Worm (Caenorhabditis elegans): ENCODE results near the gene irld-49.

Gene irld-49

DNA sequence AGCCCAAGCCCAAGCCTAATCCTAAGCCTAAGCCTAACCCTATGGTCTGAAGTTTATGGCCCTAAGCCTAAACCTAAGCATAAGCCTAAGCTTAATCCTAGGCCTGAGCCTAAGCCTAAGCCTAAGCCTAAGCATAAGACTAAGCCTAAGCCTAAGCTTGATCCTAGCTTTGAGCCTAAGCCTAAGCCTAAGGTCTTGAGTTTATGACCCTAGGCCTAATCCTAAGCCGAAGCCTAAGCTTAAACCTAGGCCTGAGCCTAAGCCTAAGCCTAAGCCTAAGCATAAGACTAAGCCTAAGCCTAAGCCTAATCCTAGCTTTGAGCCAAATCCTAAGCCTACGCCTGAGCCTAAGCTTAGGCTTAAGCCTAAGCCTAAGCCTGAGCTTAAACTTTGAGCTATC is 35.1 kb downstream of the irld-49 start:
- TF ChIP-seq dve-1 (tag; optimal IDR thresholded peaks at IDR 0.05) (peak; percentile 94), pqm-1 (tag; optimal IDR thresholded peaks at IDR 0.05) (no peak), ref-2 (tag; optimal IDR thresholded peaks at IDR 0.05) (no peak)

DNA sequence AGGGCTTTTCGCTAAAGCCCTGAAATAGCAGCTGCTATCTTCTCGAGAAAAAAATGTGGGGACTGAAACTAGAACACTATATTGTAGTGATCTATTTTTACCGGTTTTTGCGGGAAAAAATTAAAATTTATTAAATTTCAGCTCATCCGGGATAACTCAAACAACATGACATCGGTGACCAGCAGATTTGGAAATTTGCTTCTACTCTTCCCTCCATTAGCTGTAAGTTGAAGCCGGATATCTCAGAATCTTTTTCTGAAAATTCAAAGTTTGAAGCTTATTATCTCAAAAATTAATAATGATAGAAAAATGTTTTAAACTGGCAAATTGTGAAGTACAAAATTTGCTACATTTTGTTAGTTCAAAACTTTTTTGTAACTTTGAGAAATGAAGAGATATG is 40.4 kb downstream of the irld-49 start:
- TF ChIP-seq syd-9 (tag; optimal IDR thresholded peaks at IDR 0.05) (no peak), nhr-232 (tag; optimal IDR thresholded peaks at IDR 0.05) (no peak), ztf-16 (tag; optimal IDR thresholded peaks at IDR 0.05) (no peak), T23F11.4 (GFP tag; optimal IDR thresholded peaks at IDR 0.05) (no peak), ceh-18 (tag; optimal IDR thresholded peaks at IDR 0.05) (no peak), pag-3 (tag; optimal IDR thresholded peaks at IDR 0.05; ENCODE audit: borderline replicate concordance) (no peak)

- TF ChIP-seq hlh-6 (tag; optimal IDR thresholded peaks at IDR 0.05) (peak; percentile 40), K09A11.1 (tag; optimal IDR thresholded peaks at IDR 0.05; ENCODE audit: insufficient read depth) (no peak), npax-4 (tag; optimal IDR thresholded peaks at IDR 0.05) (no peak)
These were observed 41.5 kb downstream of the irld-49 start for ce11 chrII:2985446-2985845.

ce11 chrII:2985935-2986498 is 42.0 kb downstream of the irld-49 start:
- no peak for TF ChIP-seq unc-55 (GFP tag; optimal IDR thresholded peaks at IDR 0.05)
- no peak for TF ChIP-seq pha-2 (tag; optimal IDR thresholded peaks at IDR 0.05)
- TF ChIP-seq ceh-22 (tag; optimal IDR thresholded peaks at IDR 0.05), result no peak
- TF ChIP-seq ztf-16 (tag; optimal IDR thresholded peaks at IDR 0.05), result no peak
- no peak for TF ChIP-seq ceh-31 (tag; optimal IDR thresholded peaks at IDR 0.05)
- no peak for TF ChIP-seq fkh-6 (tag; optimal IDR thresholded peaks at IDR 0.05)
- no peak for TF ChIP-seq ceh-2 (tag; optimal IDR thresholded peaks at IDR 0.05)
- no peak for TF ChIP-seq pag-3 (tag; optimal IDR thresholded peaks at IDR 0.05; ENCODE audit: borderline replicate concordance)
- no peak for TF ChIP-seq hlh-13 (GFP tag; optimal IDR thresholded peaks at IDR 0.05)
- TF ChIP-seq ceh-34 (tag; optimal IDR thresholded peaks at IDR 0.05), result no peak
- TF ChIP-seq tbx-7 (tag; optimal IDR thresholded peaks at IDR 0.05), result no peak
- no peak for TF ChIP-seq lim-6 (tag; optimal IDR thresholded peaks at IDR 0.05)
- TF ChIP-seq tbx-2 (tag; optimal IDR thresholded peaks at IDR 0.05), result no peak
- TF ChIP-seq C08G9.2 (tag; optimal IDR thresholded peaks at IDR 0.05), result no peak
- TF ChIP-seq dmd-4 (tag; optimal IDR thresholded peaks at IDR 0.05; ENCODE audit: borderline replicate concordance), result no peak
- TF ChIP-seq nhr-232 (tag; optimal IDR thresholded peaks at IDR 0.05), result no peak
- no peak for TF ChIP-seq pqm-1 (tag; optimal IDR thresholded peaks at IDR 0.05)

- no peak for TF ChIP-seq ceh-34 (tag; optimal IDR thresholded peaks at IDR 0.05)
- no peak for TF ChIP-seq pqm-1 (tag; optimal IDR thresholded peaks at IDR 0.05)
- TF ChIP-seq ceh-45 (GFP tag; IDR thresholded peaks at IDR 0.05), result no peak
- no peak for TF ChIP-seq ceh-19 (GFP tag; optimal IDR thresholded peaks at IDR 0.05)
- no peak for TF ChIP-seq ahr-1 (tag; optimal IDR thresholded peaks at IDR 0.05)
- no peak for TF ChIP-seq ceh-31 (tag; optimal IDR thresholded peaks at IDR 0.05)
- TF ChIP-seq dve-1 (tag; optimal IDR thresholded peaks at IDR 0.05), result no peak
- no peak for TF ChIP-seq K09A11.1 (tag; optimal IDR thresholded peaks at IDR 0.05; ENCODE audit: insufficient read depth)
- no peak for TF ChIP-seq odd-2 (tag; optimal IDR thresholded peaks at IDR 0.05)
- TF ChIP-seq hlh-30 (tag; optimal IDR thresholded peaks at IDR 0.05; ENCODE audit: insufficient read depth), result no peak
- TF ChIP-seq lim-6 (tag; optimal IDR thresholded peaks at IDR 0.05), result no peak
- TF ChIP-seq hlh-15 (tag; optimal IDR thresholded peaks at IDR 0.05), result no peak
These were observed 43.2 kb downstream of the irld-49 start for ce11 chrII:2987122-2987556.

ce11 chrII:2987854-2988350 is 43.9 kb downstream of the irld-49 start, which contains the start of gene lido-7:
Gene lido-7, plus strand, starts transcription at chrII:2988300.
- TF ChIP-seq pat-9 (tag; optimal IDR thresholded peaks at IDR 0.05) (no peak), fkh-10 (GFP tag; optimal IDR thresholded peaks at IDR 0.05) (no peak), ama-1 (optimal IDR thresholded peaks at IDR 0.05) (no peak), unc-55 (GFP tag; optimal IDR thresholded peaks at IDR 0.05) (peak; percentile 29), F13H6.1 (tag; optimal IDR thresholded peaks at IDR 0.05) (no peak), pqm-1 (tag; optimal IDR thresholded peaks at IDR 0.05) (no peak), ets-4 (tag; optimal IDR thresholded peaks at IDR 0.05) (no peak), odd-2 (tag; optimal IDR thresholded peaks at IDR 0.05) (no peak), sdc-2 (tag; optimal IDR thresholded peaks at IDR 0.05) (no peak), pax-1 (tag; optimal IDR thresholded peaks at IDR 0.05) (no peak), unc-3 (GFP tag; conservative IDR thresholded peaks at IDR 0.05) (0 out of 2 replicates have a peak, but pooled peaks have one; percentile 19), unc-3 (tag; optimal IDR thresholded peaks at IDR 0.05) (no peak), ceh-31 (tag; optimal IDR thresholded peaks at IDR 0.05) (peak; percentile 50), ahr-1 (tag; optimal IDR thresholded peaks at IDR 0.05) (no peak), unc-86 (tag; optimal IDR thresholded peaks at IDR 0.05) (no peak), tbx-7 (tag; optimal IDR thresholded peaks at IDR 0.05) (no peak), ceh-2 (tag; optimal IDR thresholded peaks at IDR 0.05) (no peak), nfya-1 (tag; optimal IDR thresholded peaks at IDR 0.05) (peak; percentile 60), hlh-6 (tag; optimal IDR thresholded peaks at IDR 0.05) (no peak)
